Fruit fly (Drosophila melanogaster): ENCODE results near the gene CG31266.

DNA sequence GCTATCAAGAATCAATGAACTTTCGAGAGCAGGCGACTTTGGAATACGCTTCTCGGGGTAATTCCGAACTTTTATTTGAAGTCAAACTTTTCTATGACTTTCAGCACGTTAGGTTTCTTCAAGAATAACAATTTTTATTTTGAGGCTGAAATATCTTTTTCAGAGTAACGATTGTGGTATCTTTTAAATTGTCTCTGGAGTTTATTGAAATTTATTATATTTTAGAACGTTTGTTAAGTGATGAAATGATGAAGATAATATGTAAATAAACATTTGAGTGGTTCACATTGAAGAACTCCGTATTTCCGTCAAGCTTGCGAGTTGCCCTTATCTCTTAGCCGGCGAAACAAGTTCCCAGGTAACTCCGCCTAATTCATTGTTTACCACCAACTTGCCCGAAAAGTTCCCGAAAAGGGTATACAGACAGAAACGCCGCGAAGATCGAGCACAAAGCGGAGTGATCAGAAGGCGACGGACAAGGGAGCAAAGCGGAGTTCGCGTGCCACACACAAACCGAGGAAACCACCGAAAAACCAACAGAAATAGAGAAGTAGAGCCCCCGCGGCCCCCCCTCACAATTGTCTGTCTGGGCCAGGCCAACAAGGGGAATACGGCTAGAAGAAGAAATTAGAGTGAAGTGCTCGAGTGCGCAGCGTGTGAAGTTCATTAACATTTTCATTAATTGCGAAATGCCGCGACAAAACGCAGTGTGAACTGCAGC, 14.7 kb upstream of the CG31266 start:
- TF ChIP-seq CG8478 (optimal IDR thresholded peaks at IDR 0.05) (no peak), Dll (optimal IDR thresholded peaks at IDR 0.05) (no peak), usp (GFP tag; optimal IDR thresholded peaks at IDR 0.05) (no peak), pan (optimal IDR thresholded peaks at IDR 0.05) (no peak), psq (optimal IDR thresholded peaks at IDR 0.05) (no peak)

Measured in whole organism.